Fruit fly (Drosophila melanogaster) whole organism, embryonic: Measurements from ENCODE around the gene CG6959.

Source experiments
- Ada2b ChIP-seq: fragments of 200-800 bp; sonication (Bioruptor generic); IDR thresholded peaks from 2 replicates; pipeline ENCODE4 v1.3.6; 2022; ENCODE audit warnings: missing biosample characterization, missing genetic modification characterization
- Adf1 ChIP-seq: fragments of 200-800 bp; sonication (Bioruptor generic); IDR thresholded peaks from 2 replicates; pipeline ENCODE4 v1.3.6; 2022; ENCODE audit warnings: missing biosample characterization, missing genetic modification characterization
- B-H1 ChIP-seq: fragments of 200-800 bp; sonication (Bioruptor generic); IDR thresholded peaks from 3 replicates; pipeline ENCODE4 v1.3.6; 2022; ENCODE audit warnings: missing biosample characterization, missing genetic modification characterization
- Blimp-1 ChIP-seq: fragments of 200-800 bp; sonication (Bioruptor generic); optimal IDR thresholded peaks from 3 replicates; lab custom pipeline; 2018; ENCODE audit warnings: missing biosample characterization, missing genetic modification characterization, mild to moderate bottlenecking, moderate library complexity, missing genetic modification reagents
- BtbVII ChIP-seq: fragments of 200-800 bp; sonication (Bioruptor generic); optimal IDR thresholded peaks from 3 replicates; lab custom pipeline; 2017; ENCODE audit warnings: missing biosample characterization, mild to moderate bottlenecking, missing genetic modification characterization
- CG10147 ChIP-seq: fragments of 200-800 bp; sonication (Bioruptor generic); optimal IDR thresholded peaks from 2 replicates; lab custom pipeline; 2019; ENCODE audit warnings: missing biosample characterization, mild to moderate bottlenecking, missing genetic modification characterization, moderate library complexity
- CG1024 ChIP-seq: fragments of 200-800 bp; sonication (Bioruptor generic); IDR thresholded peaks from 2 replicates; pipeline ENCODE4 v1.3.6; 2022; ENCODE audit warnings: missing biosample characterization, missing genetic modification characterization
- CG10979 ChIP-seq: fragments of 200-800 bp; sonication (Bioruptor generic); optimal IDR thresholded peaks from 2 replicates; lab custom pipeline; 2018; ENCODE audit warnings: missing biosample characterization, mild to moderate bottlenecking, missing genetic modification characterization, moderate library complexity
- CG12299 ChIP-seq: fragments of 200-800 bp; sonication (Bioruptor generic); optimal IDR thresholded peaks from 2 replicates; lab custom pipeline; 2018; ENCODE audit warnings: missing biosample characterization, mild to moderate bottlenecking, missing genetic modification characterization
- CG14050 ChIP-seq: fragments of 200-800 bp; sonication (Bioruptor generic); IDR thresholded peaks from 3 replicates; pipeline ENCODE4 v1.3.6; 2022; ENCODE audit warnings: missing biosample characterization, missing genetic modification characterization
- CG1647 ChIP-seq: fragments of 200-800 bp; sonication (Bioruptor generic); optimal IDR thresholded peaks from 3 replicates; lab custom pipeline; 2016; ENCODE audit warnings: missing biosample characterization, missing genetic modification characterization
- CG17385 ChIP-seq: fragments of 200-800 bp; sonication (Bioruptor generic); optimal IDR thresholded peaks from 3 replicates; lab custom pipeline; 2018; ENCODE audit warnings: missing biosample characterization, mild to moderate bottlenecking, missing genetic modification characterization
- CG17802 ChIP-seq: fragments of 200-800 bp; sonication (Bioruptor generic); optimal IDR thresholded peaks from 2 replicates; lab custom pipeline; 2018; ENCODE audit warnings: missing biosample characterization, mild to moderate bottlenecking, missing genetic modification characterization, moderate library complexity
- CG1832 ChIP-seq: fragments of 200-800 bp; sonication (Bioruptor generic); optimal IDR thresholded peaks from 2 replicates; lab custom pipeline; 2017; ENCODE audit warnings: missing biosample characterization, mild to moderate bottlenecking, missing genetic modification characterization, inconsistent platforms
- CG2129 ChIP-seq: fragments of 200-800 bp; sonication (Bioruptor generic); IDR thresholded peaks from 2 replicates; pipeline ENCODE4 v1.3.6; 2022; ENCODE audit warnings: missing biosample characterization, missing genetic modification characterization; ENCODE audit not compliant: partially characterized antibody
- CG2202 ChIP-seq: fragments of 200-800 bp; sonication (Bioruptor generic); optimal IDR thresholded peaks from 2 replicates; lab custom pipeline; 2018; ENCODE audit warnings: missing biosample characterization, mild to moderate bottlenecking, missing genetic modification characterization
- CG32532 ChIP-seq: fragments of 200-800 bp; sonication (Bioruptor generic); IDR thresholded peaks from 2 replicates; pipeline ENCODE4 v1.3.6; 2022; ENCODE audit warnings: missing biosample characterization, missing genetic modification characterization
- CG33213 ChIP-seq: fragments of 200-800 bp; sonication (Bioruptor generic); optimal IDR thresholded peaks from 3 replicates; lab custom pipeline; 2016; ENCODE audit warnings: missing biosample characterization, missing genetic modification characterization
- CG3407 ChIP-seq: fragments of 200-800 bp; sonication (Bioruptor generic); optimal IDR thresholded peaks from 2 replicates; lab custom pipeline; 2018; ENCODE audit warnings: missing biosample characterization, mild to moderate bottlenecking, missing genetic modification characterization
- CG43689 ChIP-seq: fragments of 200-800 bp; sonication (Bioruptor generic); IDR thresholded peaks from 2 replicates; pipeline ENCODE4 v1.3.6; 2022; ENCODE audit warnings: missing biosample characterization, missing genetic modification characterization
- CG6272 ChIP-seq: fragments of 200-800 bp; sonication (Bioruptor generic); IDR thresholded peaks from 2 replicates; pipeline ENCODE4 v1.3.6; 2022; ENCODE audit warnings: missing biosample characterization, missing genetic modification characterization
- CG6683 ChIP-seq: fragments of 200-800 bp; sonication (Bioruptor generic); optimal IDR thresholded peaks from 2 replicates; lab custom pipeline; 2017; ENCODE audit warnings: missing biosample characterization, mild to moderate bottlenecking, missing genetic modification characterization, missing genetic modification reagents
- CG6689 ChIP-seq: fragments of 200-800 bp; sonication (Bioruptor generic); IDR thresholded peaks from 2 replicates; pipeline ENCODE4 v1.3.6; 2022; ENCODE audit warnings: missing biosample characterization, missing genetic modification characterization
- CG7745 ChIP-seq: fragments of 200-800 bp; sonication (Bioruptor generic); optimal IDR thresholded peaks from 2 replicates; lab custom pipeline; 2018; ENCODE audit warnings: missing biosample characterization, mild to moderate bottlenecking, missing genetic modification characterization, moderate library complexity
- CG7928 ChIP-seq: fragments of 200-800 bp; sonication (Bioruptor generic); optimal IDR thresholded peaks from 2 replicates; lab custom pipeline; 2017; ENCODE audit warnings: missing biosample characterization, mild to moderate bottlenecking, missing genetic modification characterization
- CG8478 ChIP-seq: fragments of >200 bp; optimal IDR thresholded peaks from 2 replicates; lab custom pipeline; 2018
- CG8765 ChIP-seq: fragments of 200-800 bp; sonication (Bioruptor generic); IDR thresholded peaks from 2 replicates; pipeline ENCODE4 v1.3.6; 2022; ENCODE audit warnings: missing biosample characterization, missing genetic modification characterization
- CkIIα-i1 ChIP-seq: fragments of 200-800 bp; sonication (Bioruptor generic); IDR thresholded peaks from 2 replicates; pipeline ENCODE4 v1.3.6; 2022; ENCODE audit warnings: missing biosample characterization, missing genetic modification characterization
- CrebB ChIP-seq: fragments of 200-800 bp; sonication (Bioruptor generic); optimal IDR thresholded peaks from 3 replicates; lab custom pipeline; 2018; ENCODE audit warnings: missing biosample characterization, mild to moderate bottlenecking, missing genetic modification characterization
- Dip3 ChIP-seq: fragments of 200-800 bp; sonication (Bioruptor generic); optimal IDR thresholded peaks from 3 replicates; lab custom pipeline; 2016; ENCODE audit warnings: missing biosample characterization, missing genetic modification characterization
- Dp ChIP-seq: fragments of 200-800 bp; sonication (Bioruptor generic); optimal IDR thresholded peaks from 2 replicates; lab custom pipeline; 2018; ENCODE audit warnings: missing biosample characterization, mild to moderate bottlenecking, missing genetic modification characterization, moderate library complexity
- Gsc ChIP-seq: fragments of 200-800 bp; sonication (Bioruptor generic); IDR thresholded peaks from 2 replicates; pipeline ENCODE4 v1.3.6; 2022; ENCODE audit warnings: missing biosample characterization, missing genetic modification characterization
- H15 ChIP-seq: fragments of 200-800 bp; sonication (Bioruptor generic); IDR thresholded peaks from 3 replicates; pipeline ENCODE4 v1.3.6; 2022; ENCODE audit warnings: missing biosample characterization, missing genetic modification characterization
- HHEX ChIP-seq: fragments of 200-800 bp; sonication (Bioruptor generic); optimal IDR thresholded peaks from 3 replicates; lab custom pipeline; 2017; ENCODE audit warnings: missing biosample characterization, mild to moderate bottlenecking, missing genetic modification characterization, missing genetic modification reagents
- Hey ChIP-seq: fragments of 200-800 bp; sonication (Bioruptor generic); optimal IDR thresholded peaks from 3 replicates; lab custom pipeline; 2018; ENCODE audit warnings: missing biosample characterization, mild to moderate bottlenecking, missing genetic modification characterization
- Hsf ChIP-seq: fragments of 200-800 bp; sonication (Bioruptor generic); optimal IDR thresholded peaks from 3 replicates; lab custom pipeline; 2016; ENCODE audit warnings: missing biosample characterization, missing genetic modification characterization
- MTF-1 ChIP-seq: fragments of 200-800 bp; sonication (Bioruptor generic); optimal IDR thresholded peaks from 2 replicates; lab custom pipeline; 2018; ENCODE audit warnings: missing biosample characterization, mild to moderate bottlenecking, missing genetic modification characterization, borderline replicate concordance
- Meics ChIP-seq: fragments of 200-800 bp; sonication (Bioruptor generic); optimal IDR thresholded peaks from 2 replicates; lab custom pipeline; 2017; ENCODE audit warnings: missing biosample characterization, mild to moderate bottlenecking, missing genetic modification characterization
- amos ChIP-seq: fragments of 200-800 bp; sonication (Bioruptor generic); IDR thresholded peaks from 2 replicates; pipeline ENCODE4 v1.3.6; 2022; ENCODE audit warnings: missing biosample characterization, missing genetic modification characterization; ENCODE audit not compliant: partially characterized antibody
- gem ChIP-seq: fragments of 200-800 bp; sonication (Bioruptor generic); optimal IDR thresholded peaks from 2 replicates; lab custom pipeline; 2019; ENCODE audit warnings: missing biosample characterization, mild to moderate bottlenecking, missing genetic modification characterization, moderate library complexity
- jumu ChIP-seq: fragments of 200-800 bp; sonication (Bioruptor generic); optimal IDR thresholded peaks from 3 replicates; lab custom pipeline; 2016; ENCODE audit warnings: missing biosample characterization, missing genetic modification characterization
- nerfin-1 ChIP-seq: fragments of 200-800 bp; sonication (Bioruptor generic); optimal IDR thresholded peaks from 3 replicates; lab custom pipeline; 2019; ENCODE audit warnings: missing biosample characterization, mild to moderate bottlenecking, missing genetic modification characterization, moderate library complexity
- scrt ChIP-seq: fragments of 200-800 bp; sonication (Bioruptor generic); optimal IDR thresholded peaks from 2 replicates; lab custom pipeline; 2018; ENCODE audit warnings: missing biosample characterization, mild to moderate bottlenecking, missing genetic modification characterization, moderate library complexity
- sens ChIP-seq: fragments of 200-800 bp; sonication (Bioruptor generic); peaks from one replicate; lab custom pipeline; 2016; ENCODE audit warnings: missing biosample characterization, missing genetic modification characterization
- sima ChIP-seq: fragments of 200-800 bp; sonication (Bioruptor generic); optimal IDR thresholded peaks from 2 replicates; lab custom pipeline; 2016; ENCODE audit warnings: missing biosample characterization, missing genetic modification characterization
- slbo ChIP-seq: fragments of 200-800 bp; sonication (Bioruptor generic); IDR thresholded peaks from 2 replicates; pipeline ENCODE4 v1.3.6; 2022; ENCODE audit warnings: missing biosample characterization, missing genetic modification characterization
- sna ChIP-seq: fragments of 200-800 bp; sonication (Bioruptor generic); IDR thresholded peaks from 2 replicates; pipeline ENCODE4 v1.3.6; 2022; ENCODE audit warnings: missing biosample characterization, missing genetic modification characterization; ENCODE audit not compliant: partially characterized antibody
- tgo ChIP-seq: fragments of 200-800 bp; sonication (Bioruptor generic); IDR thresholded peaks from 3 replicates; pipeline ENCODE4 v1.3.6; 2022; ENCODE audit warnings: missing biosample characterization, missing genetic modification characterization
- ttk ChIP-seq: fragments of 200-800 bp; sonication (Bioruptor generic); IDR thresholded peaks from 2 replicates; pipeline ENCODE4 v2.1.2; 2022; ENCODE audit warnings: missing biosample characterization, missing genetic modification characterization
- unc-4 ChIP-seq: fragments of 200-800 bp; sonication (Bioruptor generic); IDR thresholded peaks from 2 replicates; pipeline ENCODE4 v1.3.6; 2022; ENCODE audit warnings: missing biosample characterization, missing genetic modification characterization; ENCODE audit not compliant: partially characterized antibody
- zfh1 ChIP-seq: fragments of 200-800 bp; sonication (Bioruptor generic); IDR thresholded peaks from 3 replicates; pipeline ENCODE4 v1.3.6; 2022; ENCODE audit warnings: missing biosample characterization, missing genetic modification characterization
- zfh2 ChIP-seq: fragments of 200-800 bp; sonication (Bioruptor generic); optimal IDR thresholded peaks from 2 replicates; lab custom pipeline; 2016; ENCODE audit warnings: missing biosample characterization, missing genetic modification characterization

The CG6959 gene

DNA sequence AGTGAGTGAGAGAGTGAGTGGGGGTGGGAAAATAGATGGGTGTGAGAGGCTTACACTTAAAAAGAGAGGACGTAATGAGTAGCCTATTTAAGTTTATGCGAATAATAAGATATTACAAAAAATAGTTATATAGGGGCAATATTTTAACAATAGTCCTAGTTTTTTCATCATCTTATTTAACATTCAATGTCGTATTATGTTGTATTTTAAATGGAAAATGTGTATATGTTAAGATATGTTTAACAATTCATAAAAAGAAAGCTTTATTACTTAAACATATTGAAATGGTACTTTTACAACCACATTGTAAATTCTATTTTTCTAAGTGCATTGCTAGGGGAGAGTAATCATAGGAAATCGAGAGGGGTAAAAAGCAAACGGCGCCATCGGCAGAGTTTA, 95.3 kb downstream of the CG6959 start (continued):
- TF ChIP-seq Gsc (GFP tag; lab: Robert Waterston, UW) (no peak), CG7745 (tag; lab: Kevin White, UChicago) (no peak), BtbVII (GFP tag; lab: Kevin White, UChicago) (peak; percentile 58), jumu (GFP tag; lab: Kevin White, UChicago) (no peak), Meics (GFP tag; lab: Kevin White, UChicago) (peak; percentile 81), zfh2 (GFP tag; lab: Kevin White, UChicago) (no peak), CG1647 (GFP tag; lab: Kevin White, UChicago) (no peak), CG6683 (peak; percentile 58), CG32532 (GFP tag; lab: Robert Waterston, UW) (no peak), CG14050 (no peak), Blimp-1 (GFP tag; lab: Kevin White, UChicago) (peak; percentile 35), Dp (GFP tag; lab: Kevin White, UChicago) (no peak), gem (peak; percentile 92), HHEX (peak; percentile 55), MTF-1 (GFP tag; lab: Kevin White, UChicago) (no peak), CG1024 (GFP tag; lab: Robert Waterston, UW) (no peak), Ada2b (GFP tag; lab: Robert Waterston, UW) (no peak), CrebB (tag; lab: Kevin White, UChicago) (peak; percentile 22), sima (GFP tag; lab: Kevin White, UChicago) (no peak), Dip3 (GFP tag; lab: Kevin White, UChicago) (no peak), Hey (tag; lab: Kevin White, UChicago) (no peak), unc-4 (GFP tag; lab: Robert Waterston, UW) (no peak), scrt (GFP tag; lab: Kevin White, UChicago) (peak; percentile 66), CG17802 (no peak), CG43689 (GFP tag; lab: Robert Waterston, UW) (no peak), CG17385 (GFP tag; lab: Kevin White, UChicago) (peak; percentile 71), CG1832 (GFP tag; lab: Kevin White, UChicago) (no peak), CG6272 (no peak), sens (peak; percentile 89), ttk (GFP tag; lab: Robert Waterston, UW) (peak; percentile 31), Hsf (peak; percentile 54), Adf1 (no peak), CG2202 (tag; lab: Kevin White, UChicago) (peak; percentile 20), CG6689 (peak; percentile 46; the same call in 1 of the 2 replicates), CG12299 (tag; lab: Kevin White, UChicago) (peak; percentile 75), CG33213 (GFP tag; lab: Kevin White, UChicago) (no peak), CG8478 (lab: Kevin White, UChicago) (no peak), CG8765 (GFP tag; lab: Robert Waterston, UW) (no peak), zfh1 (GFP tag; lab: Robert Waterston, UW) (no peak), nerfin-1 (tag; lab: Kevin White, UChicago) (no peak), amos (GFP tag; lab: Robert Waterston, UW) (no peak), B-H1 (GFP tag; lab: Robert Waterston, UW) (0 out of 3 replicates have a peak, but pooled peaks have one; percentile 29), tgo (GFP tag; lab: Robert Waterston, UW) (peak; percentile 62), H15 (GFP tag; lab: Robert Waterston, UW) (no peak), CG10979 (peak; percentile 86), sna (GFP tag; lab: Robert Waterston, UW) (no peak), CkIIα-i1 (GFP tag; lab: Robert Waterston, UW) (no peak), CG2129 (GFP tag; lab: Robert Waterston, UW) (no peak), CG3407 (GFP tag; lab: Kevin White, UChicago) (peak; percentile 37), slbo (GFP tag; lab: Robert Waterston, UW) (peak; percentile 73), CG10147 (GFP tag; lab: Kevin White, UChicago) (peak; percentile 79), CG7928 (no peak)
